Fruit fly (Drosophila melanogaster) whole organism, embryonic: Measurements from ENCODE around the gene CG14352.
A peak's percentile ranks its signal among the peaks of the same experiment; 100 is the strongest.

Experiments used
- Adf1 ChIP-seq: fragments of 200-800 bp; sonication (Bioruptor generic); IDR thresholded peaks from 2 replicates; pipeline ENCODE4 v1.3.6; 2022; ENCODE audit warnings: missing biosample characterization, missing genetic modification characterization
- Awh ChIP-seq: fragments of 200-800 bp; sonication (Bioruptor generic); IDR thresholded peaks from 2 replicates; pipeline ENCODE4, ENCODE4 v1.3.6; 2022; ENCODE audit warnings: missing biosample characterization, missing genetic modification characterization
- CG10209 ChIP-seq: fragments of 200-800 bp; sonication (Bioruptor generic); optimal IDR thresholded peaks from 3 replicates; lab custom pipeline; 2017; ENCODE audit warnings: missing biosample characterization, mild to moderate bottlenecking, missing genetic modification characterization, missing genetic modification reagents
- CG10274 ChIP-seq: fragments of 200-800 bp; sonication (Bioruptor generic); optimal IDR thresholded peaks from 3 replicates; lab custom pipeline; 2017; ENCODE audit warnings: missing biosample characterization, mild to moderate bottlenecking, missing genetic modification characterization
- CG10431 ChIP-seq: fragments of 200-800 bp; sonication (Bioruptor generic); optimal IDR thresholded peaks from 3 replicates; lab custom pipeline; 2018; ENCODE audit warnings: missing biosample characterization, mild to moderate bottlenecking, missing genetic modification characterization
- CG12299 ChIP-seq: fragments of 200-800 bp; sonication (Bioruptor generic); optimal IDR thresholded peaks from 2 replicates; lab custom pipeline; 2018; ENCODE audit warnings: missing biosample characterization, mild to moderate bottlenecking, missing genetic modification characterization
- CG13624 ChIP-seq: fragments of 200-800 bp; sonication (Bioruptor generic); optimal IDR thresholded peaks from 2 replicates; lab custom pipeline; 2016; ENCODE audit warnings: missing biosample characterization, missing genetic modification characterization
- CG14965 ChIP-seq: fragments of 200-800 bp; sonication (Bioruptor generic); optimal IDR thresholded peaks from 2 replicates; lab custom pipeline; 2016; ENCODE audit warnings: missing biosample characterization, missing genetic modification characterization, borderline replicate concordance
- CG1832 ChIP-seq: fragments of 200-800 bp; sonication (Bioruptor generic); optimal IDR thresholded peaks from 2 replicates; lab custom pipeline; 2017; ENCODE audit warnings: missing biosample characterization, mild to moderate bottlenecking, missing genetic modification characterization, inconsistent platforms
- CG18476 ChIP-seq: fragments of 200-800 bp; sonication (Bioruptor generic); optimal IDR thresholded peaks from 2 replicates; lab custom pipeline; 2016; ENCODE audit warnings: missing biosample characterization, mild to moderate bottlenecking, missing genetic modification characterization
- CG30020 ChIP-seq: fragments of 200-800 bp; optimal IDR thresholded peaks from 2 replicates; lab custom pipeline; 2019; ENCODE audit warnings: missing biosample characterization, mild to moderate bottlenecking, missing genetic modification characterization, moderate library complexity
- CG30403 ChIP-seq: fragments of 200-800 bp; sonication (Bioruptor generic); optimal IDR thresholded peaks from 3 replicates; lab custom pipeline; 2016; ENCODE audit warnings: missing biosample characterization, missing genetic modification characterization
- CG31224 ChIP-seq: fragments of 200-800 bp; sonication (Bioruptor generic); IDR thresholded peaks from 2 replicates; pipeline ENCODE4 v1.3.6; 2022; ENCODE audit warnings: missing biosample characterization, missing genetic modification characterization
- CG31441 ChIP-seq: fragments of 200-800 bp; sonication (Bioruptor generic); IDR thresholded peaks from 2 replicates; pipeline ENCODE4 v1.3.6; 2022; ENCODE audit warnings: missing biosample characterization, missing genetic modification characterization
- CG3407 ChIP-seq: fragments of 200-800 bp; sonication (Bioruptor generic); optimal IDR thresholded peaks from 2 replicates; lab custom pipeline; 2018; ENCODE audit warnings: missing biosample characterization, mild to moderate bottlenecking, missing genetic modification characterization
- CG4820 ChIP-seq: fragments of 200-800 bp; sonication (Bioruptor generic); optimal IDR thresholded peaks from 3 replicates; lab custom pipeline; 2016; ENCODE audit warnings: missing biosample characterization, missing genetic modification characterization
- CG4854 ChIP-seq: fragments of 200-800 bp; sonication (Bioruptor generic); optimal IDR thresholded peaks from 2 replicates; lab custom pipeline; 2016; ENCODE audit warnings: missing biosample characterization, missing genetic modification characterization, inconsistent platforms
- CG5245 ChIP-seq: fragments of 200-800 bp; sonication (Bioruptor generic); optimal IDR thresholded peaks from 3 replicates; lab custom pipeline; 2016; ENCODE audit warnings: missing biosample characterization, missing genetic modification characterization
- CG6654 ChIP-seq: fragments of 200-800 bp; sonication (Bioruptor generic); optimal IDR thresholded peaks from 2 replicates; lab custom pipeline; 2017; ENCODE audit warnings: missing biosample characterization, mild to moderate bottlenecking, missing genetic modification characterization
- CG7928 ChIP-seq: fragments of 200-800 bp; sonication (Bioruptor generic); optimal IDR thresholded peaks from 2 replicates; lab custom pipeline; 2017; ENCODE audit warnings: missing biosample characterization, mild to moderate bottlenecking, missing genetic modification characterization
- CG7963 ChIP-seq: fragments of 200-800 bp; sonication (Bioruptor generic); IDR thresholded peaks from 3 replicates; pipeline ENCODE4 v1.3.6; 2022; ENCODE audit warnings: missing biosample characterization, missing genetic modification characterization; ENCODE audit not compliant: partially characterized antibody
- CG9817 ChIP-seq: fragments of 200-800 bp; sonication (Bioruptor generic); optimal IDR thresholded peaks from 2 replicates; lab custom pipeline; 2018; ENCODE audit warnings: missing biosample characterization, mild to moderate bottlenecking, missing genetic modification characterization, moderate library complexity
- CTCF ChIP-seq: fragments of 200-800 bp; sonication (Bioruptor generic); optimal IDR thresholded peaks from 2 replicates; lab custom pipeline; 2017; ENCODE audit warnings: missing biosample characterization, mild to moderate bottlenecking, missing genetic modification characterization, moderate library complexity
- Ets97D ChIP-seq: fragments of 200-800 bp; sonication (Bioruptor generic); optimal IDR thresholded peaks from 3 replicates; lab custom pipeline; 2016; ENCODE audit warnings: missing biosample characterization, missing genetic modification characterization
- Hey ChIP-seq: fragments of 200-800 bp; sonication (Bioruptor generic); optimal IDR thresholded peaks from 3 replicates; lab custom pipeline; 2018; ENCODE audit warnings: missing biosample characterization, mild to moderate bottlenecking, missing genetic modification characterization
- NC2β ChIP-seq: fragments of 200-800 bp; sonication (Bioruptor generic); optimal IDR thresholded peaks from 2 replicates; lab custom pipeline; 2016; ENCODE audit warnings: missing biosample characterization, missing genetic modification characterization
- Opbp ChIP-seq: fragments of 200-800 bp; sonication (Bioruptor generic); IDR thresholded peaks from 3 replicates; pipeline ENCODE4 v1.3.6; 2022; ENCODE audit warnings: missing biosample characterization, missing genetic modification characterization; ENCODE audit not compliant: partially characterized antibody
- Optix ChIP-seq: fragments of 200-800 bp; sonication (Bioruptor generic); IDR thresholded peaks from 3 replicates; pipeline ENCODE4 v1.3.6; 2022; ENCODE audit warnings: missing biosample characterization, missing genetic modification characterization
- Rx ChIP-seq: fragments of 200-800 bp; sonication (Bioruptor generic); IDR thresholded peaks from 2 replicates; pipeline ENCODE4 v1.3.6; 2022; ENCODE audit warnings: missing biosample characterization, missing genetic modification characterization
- Six4 ChIP-seq: fragments of 200-800 bp; sonication (Bioruptor generic); optimal IDR thresholded peaks from 2 replicates; lab custom pipeline; 2016; ENCODE audit warnings: missing biosample characterization, missing genetic modification characterization
- Sox100B ChIP-seq: fragments of 200-800 bp; sonication (Bioruptor generic); optimal IDR thresholded peaks from 3 replicates; lab custom pipeline; 2018; ENCODE audit warnings: missing biosample characterization, mild to moderate bottlenecking, missing genetic modification characterization
- ara ChIP-seq: fragments of 200-800 bp; sonication (Bioruptor generic); IDR thresholded peaks from 2 replicates; pipeline ENCODE4 v1.3.6; 2022; ENCODE audit warnings: missing biosample characterization, missing genetic modification characterization
- chm ChIP-seq: fragments of 200-800 bp; sonication (Bioruptor generic); IDR thresholded peaks from 2 replicates; pipeline ENCODE4 v1.3.6; 2022; ENCODE audit warnings: missing biosample characterization, missing genetic modification characterization
- croc ChIP-seq: fragments of 200-800 bp; sonication (Bioruptor generic); conservative IDR thresholded peaks from 3 replicates; pipeline ENCODE4 v1.3.6; 2022; ENCODE audit warnings: missing biosample characterization, missing genetic modification characterization
- da ChIP-seq: fragments of 200-800 bp; sonication (Bioruptor generic); optimal IDR thresholded peaks from 2 replicates; lab custom pipeline; 2016; ENCODE audit warnings: missing biosample characterization, missing genetic modification characterization
- dati ChIP-seq: fragments of 200-800 bp; sonication (Bioruptor generic); IDR thresholded peaks from 2 replicates; pipeline ENCODE4 v1.3.6; 2022; ENCODE audit warnings: missing biosample characterization, missing genetic modification characterization
- disco-r ChIP-seq: fragments of 200-800 bp; sonication (Bioruptor generic); optimal IDR thresholded peaks from 2 replicates; lab custom pipeline; 2016; ENCODE audit warnings: missing biosample characterization, missing genetic modification characterization
- dmrt11E ChIP-seq: fragments of 200-800 bp; sonication (Bioruptor generic); optimal IDR thresholded peaks from 3 replicates; lab custom pipeline; 2018; ENCODE audit warnings: missing biosample characterization, mild to moderate bottlenecking, missing genetic modification characterization, moderate library complexity
- eyg ChIP-seq: fragments of 200-800 bp; sonication (Bioruptor generic); optimal IDR thresholded peaks from 3 replicates; lab custom pipeline; 2016; ENCODE audit warnings: missing biosample characterization, missing genetic modification characterization
- gce ChIP-seq: fragments of 200-800 bp; sonication (Bioruptor generic); IDR thresholded peaks from 3 replicates; pipeline ENCODE4 v1.3.6; 2022; ENCODE audit warnings: missing biosample characterization, missing genetic modification characterization
- ham ChIP-seq: fragments of 200-800 bp; sonication (Bioruptor generic); IDR thresholded peaks from 2 replicates; pipeline ENCODE4 v1.3.6; 2022; ENCODE audit warnings: missing biosample characterization, missing genetic modification characterization
- knrl ChIP-seq: fragments of 200-800 bp; sonication (Bioruptor generic); IDR thresholded peaks from 3 replicates; pipeline ENCODE4 v1.3.6; 2022; ENCODE audit warnings: missing biosample characterization, missing genetic modification characterization; ENCODE audit not compliant: partially characterized antibody
- lbe ChIP-seq: fragments of 200-800 bp; sonication (Bioruptor generic); optimal IDR thresholded peaks from 2 replicates; lab custom pipeline; 2016; ENCODE audit warnings: missing biosample characterization, mild to moderate bottlenecking, missing genetic modification characterization
- nerfin-1 ChIP-seq: fragments of 200-800 bp; sonication (Bioruptor generic); optimal IDR thresholded peaks from 3 replicates; lab custom pipeline; 2019; ENCODE audit warnings: missing biosample characterization, mild to moderate bottlenecking, missing genetic modification characterization, moderate library complexity
- odd ChIP-seq: fragments of 200-800 bp; sonication (Bioruptor generic); optimal IDR thresholded peaks from 2 replicates; lab custom pipeline; 2017; ENCODE audit warnings: missing biosample characterization, mild to moderate bottlenecking, missing genetic modification characterization
- pum ChIP-seq: fragments of 200-800 bp; sonication (Bioruptor generic); optimal IDR thresholded peaks from 2 replicates; lab custom pipeline; 2016; ENCODE audit warnings: missing biosample characterization, missing genetic modification characterization
- pzg ChIP-seq: fragments of 200-800 bp; sonication (Bioruptor generic); optimal IDR thresholded peaks from 3 replicates; lab custom pipeline; 2018; ENCODE audit warnings: missing biosample characterization, mild to moderate bottlenecking, missing genetic modification characterization, moderate library complexity
- run ChIP-seq: fragments of 200-800 bp; sonication (Bioruptor generic); optimal IDR thresholded peaks from 3 replicates; lab custom pipeline; 2018; ENCODE audit warnings: missing biosample characterization, mild to moderate bottlenecking, missing genetic modification characterization
- sd ChIP-seq: fragments of 200-800 bp; sonication (Bioruptor generic); optimal IDR thresholded peaks from 3 replicates; lab custom pipeline; 2018; ENCODE audit warnings: missing biosample characterization, mild to moderate bottlenecking, missing genetic modification characterization, moderate library complexity
- tin ChIP-seq: fragments of 200-800 bp; sonication (Bioruptor generic); optimal IDR thresholded peaks from 3 replicates; lab custom pipeline; 2016; ENCODE audit warnings: missing biosample characterization, missing genetic modification characterization
- unc-4 ChIP-seq: fragments of 200-800 bp; sonication (Bioruptor generic); IDR thresholded peaks from 2 replicates; pipeline ENCODE4 v1.3.6; 2022; ENCODE audit warnings: missing biosample characterization, missing genetic modification characterization; ENCODE audit not compliant: partially characterized antibody

CG14352 gene

DNA sequence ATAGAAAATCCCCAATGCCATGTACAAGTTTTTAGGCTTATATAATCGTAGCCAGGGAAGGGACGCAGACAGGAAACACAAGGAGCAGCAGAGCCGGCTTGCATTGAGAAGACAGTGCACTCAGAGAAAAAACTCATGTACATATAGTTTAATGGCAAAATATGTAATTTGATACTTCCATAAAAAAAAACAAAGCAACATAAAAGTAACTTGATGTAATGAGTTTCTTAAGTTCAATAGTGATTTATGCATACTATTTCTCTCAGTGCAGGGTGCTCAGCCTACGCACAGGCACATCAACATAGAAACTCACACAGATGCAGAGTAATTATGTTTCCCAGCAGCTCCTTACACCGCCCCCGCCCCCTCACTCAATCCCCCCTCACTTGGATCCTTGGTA is 9.6 kb downstream of the CG14352 start (continued):
- TF ChIP-seq CG5245 (GFP tag; lab: Kevin White, UChicago) = no peak
- peak; percentile 1 for TF ChIP-seq CG4854 (GFP tag; lab: Kevin White, UChicago)
- peak; percentile 59 for TF ChIP-seq Sox100B (GFP tag; lab: Kevin White, UChicago)
- no peak for TF ChIP-seq CG30020 (tag; lab: Kevin White, UChicago)
- TF ChIP-seq ara (GFP tag; lab: Robert Waterston, UW) = peak; percentile 47
- TF ChIP-seq chm (GFP tag; lab: Robert Waterston, UW) = no peak
- peak; percentile 51 for TF ChIP-seq CG4820
- no peak for TF ChIP-seq CTCF (GFP tag; lab: Kevin White, UChicago)
- peak; percentile 39 for TF ChIP-seq NC2β
- peak; percentile 17 for TF ChIP-seq CG6654 (GFP tag; lab: Kevin White, UChicago)
- peak; percentile 67 for TF ChIP-seq Optix (GFP tag; lab: Robert Waterston, UW)
- peak; percentile 30; the same call in 1 of the 2 replicates for TF ChIP-seq Adf1 (GFP tag; lab: Robert Waterston, UW)
- TF ChIP-seq pzg (GFP tag; lab: Kevin White, UChicago) = no peak
- peak; percentile 55 for TF ChIP-seq tin
- no peak for TF ChIP-seq ham (GFP tag; lab: Robert Waterston, UW)
- TF ChIP-seq Six4 = peak; percentile 3
- peak; percentile 69 for TF ChIP-seq CG30403
- TF ChIP-seq CG1832 (GFP tag; lab: Kevin White, UChicago) = no peak
- peak; percentile 24 for TF ChIP-seq pum (GFP tag; lab: Kevin White, UChicago)
- TF ChIP-seq Rx (GFP tag; lab: Robert Waterston, UW) = peak; percentile 56; the same call in 1 of the 2 replicates
- TF ChIP-seq Opbp (GFP tag; lab: Robert Waterston, UW) = no peak
- TF ChIP-seq sd (tag; lab: Kevin White, UChicago) = peak; percentile 20
- TF ChIP-seq gce = 0 out of 3 replicates have a peak, but pooled peaks have one; percentile 41
- peak; percentile 53 for TF ChIP-seq CG31224
- TF ChIP-seq unc-4 (GFP tag; lab: Robert Waterston, UW) = no peak
- peak; percentile 1 for TF ChIP-seq CG10274
- TF ChIP-seq CG31441 (GFP tag; lab: Robert Waterston, UW) = peak; percentile 55
- no peak for TF ChIP-seq lbe
- TF ChIP-seq Ets97D (GFP tag; lab: Kevin White, UChicago) = no peak
- TF ChIP-seq knrl (GFP tag; lab: Robert Waterston, UW) = no peak
- TF ChIP-seq CG18476 (GFP tag; lab: Kevin White, UChicago) = peak; percentile 14
- no peak for TF ChIP-seq eyg (GFP tag; lab: Kevin White, UChicago)
- TF ChIP-seq CG10209 (GFP tag; lab: Kevin White, UChicago) = peak; percentile 72
- peak; percentile 22; the same call in 1 of the 3 replicates for TF ChIP-seq croc
- TF ChIP-seq CG12299 = peak; percentile 34
- TF ChIP-seq CG9817 (tag; lab: Kevin White, UChicago) = peak; percentile 71
- peak; percentile 42 for TF ChIP-seq nerfin-1 (tag; lab: Kevin White, UChicago)
- peak; percentile 6 for TF ChIP-seq CG7928 (GFP tag; lab: Kevin White, UChicago)
- peak; percentile 8 for TF ChIP-seq CG3407 (GFP tag; lab: Kevin White, UChicago)
- TF ChIP-seq CG13624 (GFP tag; lab: Kevin White, UChicago) = peak; percentile 66
- peak; percentile 47 for TF ChIP-seq odd (GFP tag; lab: Kevin White, UChicago)
- TF ChIP-seq run (tag; lab: Kevin White, UChicago) = peak; percentile 40
- no peak for TF ChIP-seq CG10431
- TF ChIP-seq Hey (tag; lab: Kevin White, UChicago) = no peak
- no peak for TF ChIP-seq dati
- TF ChIP-seq CG14965 (GFP tag; lab: Kevin White, UChicago) = no peak
- TF ChIP-seq Awh (GFP tag; lab: Robert Waterston, UW) = peak; percentile 16; the same call in 1 of the 2 replicates
- no peak for TF ChIP-seq da
- TF ChIP-seq dmrt11E (tag; lab: Kevin White, UChicago) = no peak
- TF ChIP-seq disco-r (GFP tag; lab: Kevin White, UChicago) = peak; percentile 6
- TF ChIP-seq CG7963 = no peak
